Fruit fly (Drosophila melanogaster) whole organism, larva: ENCODE measurements around the gene CG46435.
A peak's percentile ranks its signal among the peaks of the same experiment; 100 is the strongest.

Experiments used
- noc ChIP-seq: fragments of 200-800 bp; sonication (Bioruptor generic); optimal IDR thresholded peaks from 3 replicates; lab custom pipeline; 2019; ENCODE audit warnings: missing biosample characterization, mild to moderate bottlenecking, missing genetic modification characterization, moderate library complexity

CG46435 gene

DNA sequence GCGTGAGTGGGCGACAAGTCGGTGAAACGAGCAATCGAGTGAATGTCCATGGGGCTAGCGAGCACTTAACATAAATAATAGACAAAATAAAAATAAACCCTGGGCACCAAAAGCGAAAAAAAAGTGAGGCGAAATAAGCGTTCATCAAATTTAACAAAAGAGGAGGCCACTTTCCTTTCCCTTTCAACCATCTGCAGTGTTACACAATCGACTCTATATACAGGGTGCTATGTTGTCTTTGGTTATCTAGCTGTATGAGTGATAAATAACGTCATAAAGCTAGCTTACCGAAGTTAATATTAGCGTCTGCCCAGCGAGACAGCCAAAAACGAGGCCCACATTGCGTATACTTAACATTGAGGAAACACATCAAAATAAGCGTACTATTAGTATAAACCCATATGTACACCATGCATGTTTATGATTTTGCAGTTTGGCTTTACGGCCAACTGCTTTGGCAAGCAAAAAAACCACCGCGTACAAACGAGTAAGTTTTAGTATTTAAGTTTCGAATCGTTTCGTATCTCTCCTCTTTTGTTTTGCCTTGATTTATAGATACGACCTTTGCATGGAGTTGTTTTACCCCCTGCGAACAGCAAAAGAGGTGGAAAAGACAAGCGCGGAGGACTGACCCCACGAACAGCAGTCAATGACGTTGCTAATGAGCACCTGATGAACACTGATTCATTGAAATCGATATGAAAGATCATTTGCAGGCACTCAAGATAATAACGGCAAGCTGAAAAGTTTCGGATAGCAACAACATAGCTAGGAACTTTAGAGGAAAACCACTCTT lies 20.2 kb downstream of the CG46435 start:
- no peak for TF ChIP-seq noc

DNA sequence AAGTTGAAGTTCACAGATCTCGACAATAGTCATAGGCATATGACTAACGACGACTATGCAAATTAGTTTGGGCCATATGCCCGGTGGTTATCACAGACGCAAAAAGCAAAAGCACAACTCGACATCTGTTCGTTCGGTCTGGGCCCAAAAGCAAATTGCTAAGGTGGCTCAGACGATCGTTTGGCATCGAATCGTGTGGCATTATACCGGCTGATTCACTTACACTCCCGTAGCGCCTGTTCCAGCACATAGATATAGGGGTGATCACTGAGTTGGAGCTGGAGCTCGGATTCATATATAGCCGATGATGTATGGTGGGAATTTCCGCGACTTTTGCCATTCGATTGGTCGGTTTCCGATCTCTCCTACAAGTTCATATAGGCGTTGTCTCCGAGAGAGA lies 21.2 kb downstream of the CG46435 start:
- no peak for TF ChIP-seq noc

DNA sequence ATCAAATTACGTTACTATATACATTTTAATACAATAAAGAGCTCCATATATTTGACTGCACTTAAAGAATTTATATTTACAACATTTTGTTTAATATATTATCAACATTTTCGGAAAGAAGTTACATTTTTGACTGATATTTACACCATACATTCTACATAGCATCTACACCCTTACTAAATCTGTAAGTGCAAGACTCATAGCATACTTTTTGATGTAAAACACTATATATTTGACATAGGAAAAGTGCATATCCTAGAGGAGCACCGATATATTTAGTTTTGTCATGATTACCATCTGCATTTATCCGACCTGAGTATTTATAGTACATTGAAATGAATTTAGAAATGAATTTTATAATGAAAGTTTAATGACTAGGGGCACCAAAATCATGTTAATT lies 24.1 kb downstream of the CG46435 start:
- TF ChIP-seq noc: no peak

DNA sequence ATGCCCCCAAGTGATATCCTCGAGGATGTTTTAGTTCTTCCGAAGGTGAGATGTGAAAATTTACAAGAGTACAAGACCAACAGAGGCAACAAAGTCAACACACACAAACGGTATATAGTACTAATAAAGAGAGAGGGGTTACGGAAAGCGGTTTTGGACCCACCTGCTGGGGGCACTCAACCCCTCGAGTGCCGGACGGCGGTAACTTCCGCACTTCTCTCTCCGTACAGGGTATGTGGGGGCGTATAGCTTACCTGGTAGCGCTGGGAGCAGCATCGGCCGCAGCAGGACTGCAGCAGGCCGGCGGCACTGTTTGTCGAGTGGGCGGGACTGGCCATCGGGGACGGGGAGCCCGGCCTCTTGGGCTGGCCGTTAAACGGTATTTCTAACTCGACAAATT lies 24.5 kb downstream of the CG46435 start:
- no peak for TF ChIP-seq noc

DNA sequence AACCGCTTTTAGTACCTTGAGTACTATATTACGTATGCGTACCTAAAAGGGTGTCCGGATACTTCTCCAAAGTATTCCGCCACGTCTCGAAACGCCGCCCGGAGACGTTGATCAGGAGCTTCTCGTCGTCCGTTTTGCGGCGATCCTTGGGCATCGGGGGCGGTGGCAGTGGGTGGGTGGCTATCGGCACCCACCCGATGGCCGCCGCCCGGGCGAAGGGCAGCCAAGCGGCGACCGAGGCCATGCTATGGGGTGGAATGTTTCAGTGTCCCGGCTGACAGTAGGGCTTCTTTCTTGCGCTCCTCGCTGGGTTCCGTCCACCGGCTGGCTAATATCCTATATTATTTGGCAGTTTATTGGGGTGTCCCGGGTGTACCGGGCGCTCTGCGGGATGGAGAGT lies 29.5 kb downstream of the CG46435 start:
- no peak for TF ChIP-seq noc

DNA sequence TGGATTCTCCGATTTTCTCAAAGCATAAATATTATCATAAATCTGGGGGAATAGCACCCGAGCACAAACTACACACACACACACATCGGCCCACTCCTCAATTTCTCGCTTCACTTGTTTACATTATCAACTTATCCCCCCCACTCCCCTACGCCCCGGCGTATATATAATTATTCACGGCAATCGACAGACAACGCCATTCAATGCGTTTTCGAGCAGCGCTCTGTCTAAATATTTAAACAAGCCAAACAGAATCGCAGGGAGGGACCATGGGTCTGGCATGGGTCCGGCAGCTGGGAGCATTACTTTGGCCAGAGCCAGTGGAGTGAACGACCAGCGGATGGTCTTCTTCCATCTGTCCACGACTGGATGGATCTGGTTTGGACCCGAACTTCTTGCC lies 30.7 kb downstream of the CG46435 start:
- TF ChIP-seq noc: no peak

DNA sequence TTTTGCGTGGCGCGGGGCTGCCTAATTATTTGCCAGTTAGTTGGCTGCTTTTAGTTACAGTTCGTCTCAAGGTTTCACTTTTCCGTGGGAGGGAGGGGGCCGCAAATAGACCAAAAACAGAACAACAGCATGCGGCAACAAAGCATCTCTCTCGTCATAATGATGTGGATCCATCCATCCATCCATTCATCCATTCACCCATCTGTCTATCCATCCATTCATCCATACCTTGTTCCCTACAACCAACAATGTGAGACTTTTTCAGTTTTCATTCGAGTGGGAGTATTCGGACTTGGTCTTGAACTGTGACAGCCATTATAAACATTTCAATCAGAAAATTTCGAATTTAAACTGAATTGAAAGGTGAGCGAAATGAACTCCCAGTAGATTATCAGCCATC lies 34.4 kb downstream of the CG46435 start:
- TF ChIP-seq noc: no peak

DNA sequence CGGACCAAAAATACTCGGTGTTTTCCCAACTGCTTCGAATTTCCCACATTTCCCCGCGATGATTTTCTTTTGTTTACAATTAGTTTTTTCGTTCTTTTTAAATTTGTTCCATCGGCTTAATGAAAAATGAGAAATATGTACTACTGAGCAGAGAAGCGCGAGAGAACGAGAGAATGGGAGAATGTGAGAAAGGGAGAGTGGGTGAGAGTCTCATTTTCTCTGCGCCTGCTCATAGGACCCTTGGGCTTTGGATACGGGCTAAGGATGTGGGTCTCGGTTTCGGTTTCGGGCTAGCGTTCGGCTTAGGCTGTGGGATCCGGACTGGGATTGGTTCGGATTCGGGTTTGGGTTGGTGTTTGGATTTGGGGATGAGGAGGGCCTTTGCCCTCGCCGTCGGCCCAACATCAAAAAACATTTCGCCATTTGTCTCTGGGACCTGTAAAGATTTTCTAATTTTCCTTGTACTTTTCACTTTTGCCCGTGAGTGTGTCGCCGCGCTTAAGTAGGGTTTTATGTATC lies 35.9 kb downstream of the CG46435 start:
- TF ChIP-seq noc: no peak

DNA sequence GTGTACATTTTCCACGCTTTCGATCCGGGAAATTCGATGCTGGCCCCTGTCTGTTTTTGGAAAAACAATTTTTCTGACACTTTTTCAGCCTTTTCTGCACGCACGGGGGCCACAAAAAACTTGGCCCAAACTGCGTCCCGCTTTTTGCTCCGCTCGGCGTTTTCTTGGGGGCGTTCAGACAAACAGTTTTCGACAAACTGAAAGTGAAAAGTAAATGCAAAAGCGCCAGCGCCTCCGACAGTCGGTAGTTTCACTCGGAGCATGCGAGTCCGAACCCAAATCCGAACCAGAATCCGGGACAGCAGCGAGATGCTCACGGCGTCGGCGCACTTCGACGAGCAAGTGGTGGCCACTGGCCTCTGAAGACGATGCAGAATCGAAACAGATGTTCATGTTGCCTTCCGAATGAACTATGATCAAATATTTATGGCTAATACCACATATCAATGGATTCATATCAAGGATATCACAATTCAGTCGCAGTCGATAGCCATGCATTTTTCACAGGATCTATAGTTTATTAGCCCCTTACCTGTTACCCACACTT lies 39.5 kb downstream of the CG46435 start, which contains the start of gene Shal:
TSS of gene Shal (minus strand) at position 200 of the 547 bp plus-strand sequence.
- TF ChIP-seq noc: no peak

DNA sequence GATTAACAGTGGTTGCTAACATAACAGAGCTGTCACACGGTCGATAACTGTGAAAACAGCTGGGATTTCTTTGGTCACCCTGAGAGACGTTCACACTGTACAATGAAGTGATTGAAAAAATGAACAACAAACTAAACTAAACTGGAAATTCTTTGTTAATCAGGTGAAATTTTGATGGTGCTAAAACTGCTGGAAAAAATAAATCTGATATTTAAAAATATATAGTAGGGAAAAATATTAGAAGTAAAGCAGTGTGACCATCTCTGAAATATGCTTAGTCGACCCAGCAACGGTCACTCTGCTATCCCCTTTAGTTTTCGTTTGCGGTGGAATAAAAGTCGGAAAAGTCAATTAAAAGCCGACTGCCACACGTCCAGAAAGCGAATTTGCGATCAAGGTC lies 41.1 kb downstream of the CG46435 start, which contains the start of the genes CG9231 and CG9330:
TSS of gene CG9231 (minus strand) at position 25 of the 400 bp plus-strand sequence.
TSS of gene CG9330 (plus strand) at position 275 of the 400 bp plus-strand sequence.
- no peak for TF ChIP-seq noc

DNA sequence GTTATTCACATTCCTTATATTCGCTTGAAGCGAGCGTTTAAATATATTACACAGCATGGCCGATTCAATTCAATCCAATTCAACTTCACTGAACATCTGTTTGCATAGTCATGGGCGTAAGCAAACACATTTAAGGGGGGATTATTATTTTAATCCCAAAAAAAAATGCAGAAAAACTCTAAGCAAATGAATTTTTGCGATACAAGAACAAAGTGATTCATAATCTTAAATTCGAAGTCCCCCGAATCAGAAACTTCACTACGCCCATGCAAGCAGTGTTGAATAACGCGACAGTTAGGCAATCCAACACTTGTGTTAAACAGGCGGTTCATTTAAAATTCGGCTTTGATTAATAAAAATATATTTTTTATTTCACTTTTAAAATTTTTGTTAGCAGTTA lies 45.5 kb downstream of the CG46435 start, which contains the start of gene CG14100:
TSS of gene CG14100 (minus strand) at position 103 of the 400 bp plus-strand sequence.
- peak; percentile 100 for TF ChIP-seq noc
